Worm (Caenorhabditis elegans) whole organism, L1 larva: Measurements from ENCODE around the gene C24H12.1.

ENCODE experiments used
- lin-13 ChIP-seq: fragments of 150-350 bp; optimal IDR thresholded peaks from 2 replicates; lab custom pipeline; 2014; ENCODE audit warnings: missing biosample characterization, missing genetic modification reagents, missing genetic modification characterization
- pag-3 ChIP-seq: sonication (generic microtip); optimal IDR thresholded peaks from 2 replicates; lab custom pipeline; 2017; ENCODE audit warnings: missing genetic modification characterization, mild to moderate bottlenecking, missing compliant biosample characterization, antibody characterized with exemption, borderline replicate concordance; ENCODE audit not compliant: insufficient read depth

ce11 chrII:475312-475711 lies 34.1 kb downstream of the C24H12.1 start:
- TF ChIP-seq lin-13 (GFP tag; lab: Kevin White, UChicago), result no peak
- TF ChIP-seq pag-3, result no peak
